Worm (Caenorhabditis elegans): ENCODE results near the gene grd-7.

ce11 chrX:7229357-7229756 is 39.9 kb downstream of the grd-7 start:
- no peak for TF ChIP-seq ama-1 (optimal IDR thresholded peaks at IDR 0.05)
- no peak for TF ChIP-seq B0310.2 (tag; optimal IDR thresholded peaks at IDR 0.05)
- no peak for TF ChIP-seq F13C5.2 (tag; optimal IDR thresholded peaks at IDR 0.05)
- no peak for TF ChIP-seq ets-7 (tag; optimal IDR thresholded peaks at IDR 0.05)
- no peak for TF ChIP-seq tbx-11 (GFP tag; IDR thresholded peaks at IDR 0.05)
- TF ChIP-seq flt-1 (GFP tag; IDR thresholded peaks at IDR 0.05), result no peak
- TF ChIP-seq aly-1 (tag; optimal IDR thresholded peaks at IDR 0.05), result no peak

Data from whole organism, early embryonic.